Fruit fly (Drosophila melanogaster): Measurements from ENCODE around the gene CG31142.

CG31142 gene

dm6 chr3R:23928950-23929602, at the start of gene CG31142, which contains the start of the genes CG43998 and CG43999:
Gene CG31142 (plus strand): TSS chr3R:23929243.
Gene CG43998 (minus strand): TSS chr3R:23929000.
Gene CG43999 (minus strand): TSS chr3R:23929000.
- TF ChIP-seq Snoo (tag; optimal IDR thresholded peaks at IDR 0.05) (peak; percentile 4), gl (tag; optimal IDR thresholded peaks at IDR 0.05) (no peak), CG34367 (tag; optimal IDR thresholded peaks at IDR 0.05) (no peak), CG12605 (GFP tag; IDR thresholded peaks at IDR 0.05) (no peak), CG9948 (tag; optimal IDR thresholded peaks at IDR 0.05) (no peak), CG13204 (GFP tag; optimal IDR thresholded peaks at IDR 0.05) (no peak)

DNA sequence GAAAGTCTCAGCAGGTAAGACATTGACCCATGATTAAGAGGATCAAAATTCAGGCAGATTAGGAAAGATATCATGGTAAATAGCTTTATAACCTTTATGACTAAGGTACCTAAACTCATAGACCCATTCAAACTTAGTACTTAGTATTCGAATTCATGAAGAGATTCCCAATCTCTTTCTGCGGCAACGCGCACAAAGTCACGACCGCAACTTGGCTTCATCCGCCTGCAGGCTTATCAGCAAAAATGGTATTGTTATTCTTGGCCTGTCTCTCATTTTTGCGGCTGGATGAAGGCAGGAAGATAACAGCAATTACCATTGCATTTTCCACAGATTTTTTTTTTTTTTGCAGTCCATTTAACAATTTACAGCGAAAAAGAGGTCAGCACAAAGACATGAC, 48.8 kb upstream of the CG31142 start:
- TF ChIP-seq Snoo (tag; optimal IDR thresholded peaks at IDR 0.05) (no peak), EcR (GFP tag; optimal IDR thresholded peaks at IDR 0.05) (no peak), CG14655 (GFP tag; optimal IDR thresholded peaks at IDR 0.05) (no peak), CG8159 (tag; optimal IDR thresholded peaks at IDR 0.05) (no peak), rn (GFP tag; IDR thresholded peaks at IDR 0.05) (no peak), gl (tag; optimal IDR thresholded peaks at IDR 0.05) (no peak), Pif1B (GFP tag; optimal IDR thresholded peaks at IDR 0.05) (no peak), Ets98B (GFP tag; IDR thresholded peaks at IDR 0.05) (no peak)

DNA sequence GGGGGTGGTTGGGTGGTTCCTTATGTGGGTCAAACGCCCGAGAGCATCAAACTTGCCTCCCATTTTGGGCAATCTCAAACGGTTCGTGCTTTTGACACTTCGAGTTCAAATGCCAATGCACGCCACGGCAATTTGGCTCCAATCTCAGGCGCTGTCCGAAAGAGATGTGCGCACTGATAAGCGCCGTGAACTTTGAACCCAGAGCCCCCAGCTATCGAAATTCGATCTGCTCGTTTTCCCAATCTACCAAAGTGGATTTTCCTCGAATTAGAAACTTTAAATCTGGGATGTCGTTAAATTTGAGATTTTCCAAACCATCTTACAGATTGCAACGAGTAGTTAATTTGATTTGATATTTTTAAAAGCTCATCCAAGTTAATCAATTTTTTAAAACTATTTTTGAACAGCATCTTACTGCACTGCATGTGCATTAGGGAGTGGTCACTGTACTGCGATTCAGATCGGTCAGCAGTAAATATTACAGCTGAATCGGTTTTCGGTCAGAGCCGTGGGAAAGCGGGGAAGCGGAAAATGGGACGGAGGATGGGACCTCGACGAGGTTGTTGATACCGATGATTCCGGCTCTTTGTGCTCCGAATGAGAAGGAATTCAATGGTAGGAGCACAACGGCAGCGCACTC, 44.8 kb upstream of the CG31142 start:
- TF ChIP-seq EcR (GFP tag; optimal IDR thresholded peaks at IDR 0.05) (peak; percentile 67), CG8159 (tag; optimal IDR thresholded peaks at IDR 0.05) (no peak)

DNA sequence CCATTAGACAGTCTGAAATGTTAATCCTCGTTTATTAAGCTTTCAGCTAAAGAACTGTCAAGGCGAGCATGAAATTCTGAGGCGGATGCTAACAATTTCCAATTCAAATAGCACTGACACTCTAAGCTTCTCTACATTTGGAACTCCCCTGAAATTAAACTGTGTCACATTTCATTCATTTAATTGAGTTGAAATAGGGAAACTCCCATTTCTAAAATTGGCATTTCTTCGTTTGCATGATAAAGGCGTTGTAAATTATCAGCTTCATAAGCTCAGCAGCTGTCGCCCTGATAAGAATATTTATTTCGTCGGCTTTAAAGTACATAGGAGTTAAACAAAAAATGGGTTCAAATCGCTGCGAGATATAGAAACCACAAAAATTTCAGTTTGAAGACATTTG, 43.9 kb upstream of the CG31142 start:
- no peak for TF ChIP-seq Snoo (tag; optimal IDR thresholded peaks at IDR 0.05)
- no peak for TF ChIP-seq CG4496 (GFP tag; IDR thresholded peaks at IDR 0.05)
- no peak for TF ChIP-seq CG8159 (tag; optimal IDR thresholded peaks at IDR 0.05)
- no peak for TF ChIP-seq CG13204 (GFP tag; optimal IDR thresholded peaks at IDR 0.05)
- TF ChIP-seq CG10348 (GFP tag; IDR thresholded peaks at IDR 0.05): no peak
- TF ChIP-seq CG15710 (tag; optimal IDR thresholded peaks at IDR 0.05): no peak
- TF ChIP-seq CG34367 (tag; optimal IDR thresholded peaks at IDR 0.05): no peak
- TF ChIP-seq CG12605 (GFP tag; IDR thresholded peaks at IDR 0.05): no peak
- no peak for TF ChIP-seq fd96Ca (GFP tag; IDR thresholded peaks at IDR 0.05)
- TF ChIP-seq EcR (GFP tag; optimal IDR thresholded peaks at IDR 0.05): no peak
- no peak for TF ChIP-seq CG9948 (tag; optimal IDR thresholded peaks at IDR 0.05)
- no peak for TF ChIP-seq CG17806 (tag; optimal IDR thresholded peaks at IDR 0.05)
- no peak for TF ChIP-seq rn (GFP tag; IDR thresholded peaks at IDR 0.05)
- TF ChIP-seq D1 (tag; optimal IDR thresholded peaks at IDR 0.05): no peak
- no peak for TF ChIP-seq CG32121 (GFP tag; IDR thresholded peaks at IDR 0.05)

DNA sequence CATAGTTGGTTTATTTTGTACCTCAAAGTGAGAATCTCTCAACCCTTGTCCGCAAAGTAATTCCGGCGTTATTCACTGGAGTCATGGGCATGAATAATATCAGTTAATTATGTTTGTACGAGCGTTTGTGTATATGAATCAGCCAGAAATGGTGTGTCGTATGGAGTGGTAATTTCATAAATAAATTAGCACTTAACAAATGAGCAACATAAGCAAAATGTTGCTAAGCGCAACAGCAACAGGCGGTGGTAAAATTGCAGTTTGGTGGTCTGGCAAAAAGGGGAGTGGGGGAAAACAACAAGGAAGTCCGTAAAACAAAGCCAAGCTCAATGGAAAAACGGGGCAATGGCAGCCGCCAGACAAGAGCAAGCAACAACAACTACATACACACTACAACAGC, 43.4 kb upstream of the CG31142 start:
- no peak for TF ChIP-seq CG8159 (tag; optimal IDR thresholded peaks at IDR 0.05)

DNA sequence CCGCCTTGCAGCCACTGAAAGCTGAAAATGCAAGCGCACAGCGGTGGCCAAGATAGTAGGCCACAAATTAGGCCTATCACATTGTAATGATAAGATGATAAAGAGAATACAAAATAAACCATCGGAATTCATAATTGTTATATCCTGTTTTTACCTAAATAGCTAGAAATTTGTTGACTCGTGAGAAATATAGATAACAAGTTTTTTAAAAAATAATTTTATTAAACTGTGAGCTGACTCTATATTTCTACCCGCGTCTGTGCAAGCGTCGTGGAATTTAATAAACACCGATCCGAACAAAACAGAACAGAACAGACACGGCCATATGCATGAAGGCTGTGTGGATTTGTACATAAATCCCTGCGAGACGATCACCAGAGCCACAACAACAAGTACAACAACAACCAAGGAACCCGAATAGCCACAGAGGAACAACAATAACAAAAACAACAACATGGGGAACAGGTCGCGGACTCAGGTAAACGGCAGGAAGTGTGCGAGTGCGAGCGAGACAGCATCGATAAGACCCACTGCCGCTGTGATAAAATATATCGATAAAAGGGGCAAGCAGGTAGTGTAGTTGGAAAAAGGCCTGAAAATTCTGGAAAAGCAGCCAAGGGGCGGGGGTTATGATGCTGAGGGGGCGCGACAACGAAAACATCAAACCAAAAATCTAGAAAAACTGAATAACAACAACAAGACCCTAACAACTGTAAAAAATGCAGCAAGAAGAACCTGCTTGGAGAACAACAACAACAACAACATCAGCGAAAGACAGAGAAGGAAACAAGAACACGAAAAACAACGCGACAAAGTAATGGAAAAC, 42.6 kb upstream of the CG31142 start:
- TF ChIP-seq gl (tag; optimal IDR thresholded peaks at IDR 0.05): peak; percentile 83
- TF ChIP-seq CG17806 (tag; optimal IDR thresholded peaks at IDR 0.05): peak; percentile 95
- TF ChIP-seq CG8301 (tag; optimal IDR thresholded peaks at IDR 0.05): peak; percentile 94
- peak; percentile 91 for TF ChIP-seq CG4496 (GFP tag; IDR thresholded peaks at IDR 0.05)
- peak; percentile 93 for TF ChIP-seq CG34367 (tag; optimal IDR thresholded peaks at IDR 0.05)
- TF ChIP-seq CG10348 (GFP tag; IDR thresholded peaks at IDR 0.05): no peak
- TF ChIP-seq CG8159 (tag; optimal IDR thresholded peaks at IDR 0.05): peak; percentile 97
- peak; percentile 70 for TF ChIP-seq rn (GFP tag; IDR thresholded peaks at IDR 0.05)
- peak; percentile 96 for TF ChIP-seq Pif1A (GFP tag; optimal IDR thresholded peaks at IDR 0.05)
- peak; percentile 96 for TF ChIP-seq CG15710 (tag; optimal IDR thresholded peaks at IDR 0.05)
- TF ChIP-seq EcR (GFP tag; optimal IDR thresholded peaks at IDR 0.05): peak; percentile 65
- peak; percentile 95 for TF ChIP-seq Snoo (tag; optimal IDR thresholded peaks at IDR 0.05)
- TF ChIP-seq CG12605 (GFP tag; IDR thresholded peaks at IDR 0.05): peak; percentile 86; the same call in 1 of the 2 replicates
- TF ChIP-seq CG32121 (GFP tag; IDR thresholded peaks at IDR 0.05): peak; percentile 82
- peak; percentile 95 for TF ChIP-seq CG14655 (GFP tag; optimal IDR thresholded peaks at IDR 0.05)
- peak; percentile 84 for TF ChIP-seq Ets98B (GFP tag; IDR thresholded peaks at IDR 0.05)
- peak; percentile 87 for TF ChIP-seq CG13204 (GFP tag; optimal IDR thresholded peaks at IDR 0.05)
- TF ChIP-seq D1 (tag; optimal IDR thresholded peaks at IDR 0.05): peak; percentile 90
- TF ChIP-seq Pif1B (GFP tag; optimal IDR thresholded peaks at IDR 0.05): peak; percentile 94
- peak; percentile 74 for TF ChIP-seq fd96Ca (GFP tag; IDR thresholded peaks at IDR 0.05)
- TF ChIP-seq CG9948 (tag; optimal IDR thresholded peaks at IDR 0.05): peak; percentile 96

Measured in whole organism, pupa.